Fruit fly (Drosophila melanogaster) whole organism, embryonic: ENCODE results near the gene CG18171.

Experiments used
- Aef1 ChIP-seq: fragments of 200-800 bp; sonication (Bioruptor generic); IDR thresholded peaks from 3 replicates; pipeline ENCODE4 v1.3.6; 2022; ENCODE audit warnings: missing biosample characterization, missing genetic modification characterization
- CG10147 ChIP-seq: fragments of 200-800 bp; sonication (Bioruptor generic); optimal IDR thresholded peaks from 2 replicates; lab custom pipeline; 2019; ENCODE audit warnings: missing biosample characterization, mild to moderate bottlenecking, missing genetic modification characterization, moderate library complexity
- CG10462 ChIP-seq: fragments of 200-800 bp; sonication (Bioruptor generic); optimal IDR thresholded peaks from 2 replicates; lab custom pipeline; 2016; ENCODE audit warnings: missing biosample characterization, missing genetic modification characterization
- CG10979 ChIP-seq: fragments of 200-800 bp; sonication (Bioruptor generic); optimal IDR thresholded peaks from 2 replicates; lab custom pipeline; 2018; ENCODE audit warnings: missing biosample characterization, mild to moderate bottlenecking, missing genetic modification characterization, moderate library complexity
- CG11247 ChIP-seq: fragments of 200-800 bp; sonication (Bioruptor generic); IDR thresholded peaks from 2 replicates; pipeline ENCODE4 v1.3.6; 2022; ENCODE audit warnings: missing biosample characterization, missing genetic modification characterization
- CG11456 ChIP-seq: fragments of 200-800 bp; sonication (Bioruptor generic); IDR thresholded peaks from 3 replicates; pipeline ENCODE4 v1.3.6; 2022; ENCODE audit warnings: missing biosample characterization, missing genetic modification characterization
- CG12071 ChIP-seq: fragments of 200-800 bp; sonication (Bioruptor generic); optimal IDR thresholded peaks from 3 replicates; lab custom pipeline; 2018; ENCODE audit warnings: missing biosample characterization, mild to moderate bottlenecking, missing genetic modification characterization
- CG13287 ChIP-seq: fragments of 200-800 bp; sonication (Bioruptor generic); IDR thresholded peaks from 2 replicates; pipeline ENCODE4 v1.3.6; 2022; ENCODE audit warnings: missing biosample characterization, missing genetic modification characterization; ENCODE audit not compliant: partially characterized antibody
- CG17359 ChIP-seq: fragments of 200-800 bp; sonication (Bioruptor generic); optimal IDR thresholded peaks from 3 replicates; lab custom pipeline; 2018; ENCODE audit warnings: missing biosample characterization, mild to moderate bottlenecking, missing genetic modification characterization, moderate library complexity
- CG17612 ChIP-seq: fragments of 200-800 bp; sonication (Bioruptor generic); IDR thresholded peaks from 2 replicates; pipeline ENCODE4 v1.3.6; 2022; ENCODE audit warnings: missing biosample characterization, missing genetic modification characterization
- CG17829 ChIP-seq: fragments of 200-800 bp; optimal IDR thresholded peaks from 2 replicates; lab custom pipeline; 2019; ENCODE audit warnings: missing biosample characterization, mild to moderate bottlenecking, missing genetic modification characterization, moderate library complexity
- CG2129 ChIP-seq: fragments of 200-800 bp; sonication (Bioruptor generic); IDR thresholded peaks from 2 replicates; pipeline ENCODE4 v1.3.6; 2022; ENCODE audit warnings: missing biosample characterization, missing genetic modification characterization; ENCODE audit not compliant: partially characterized antibody
- CG2202 ChIP-seq: fragments of 200-800 bp; sonication (Bioruptor generic); optimal IDR thresholded peaks from 2 replicates; lab custom pipeline; 2018; ENCODE audit warnings: missing biosample characterization, mild to moderate bottlenecking, missing genetic modification characterization
- CG2712 ChIP-seq: fragments of 200-800 bp; optimal IDR thresholded peaks from 3 replicates; lab custom pipeline; 2019; ENCODE audit warnings: missing biosample characterization, mild to moderate bottlenecking, missing genetic modification characterization, moderate library complexity
- CG6175 ChIP-seq: fragments of 200-800 bp; sonication (Bioruptor generic); IDR thresholded peaks from 3 replicates; pipeline ENCODE4 v1.3.6; 2022; ENCODE audit warnings: missing biosample characterization, missing genetic modification characterization
- CG7556 ChIP-seq: fragments of 200-800 bp; sonication (Bioruptor generic); optimal IDR thresholded peaks from 2 replicates; lab custom pipeline; 2017; ENCODE audit warnings: missing biosample characterization, mild to moderate bottlenecking, missing genetic modification characterization
- CG9817 ChIP-seq: fragments of 200-800 bp; sonication (Bioruptor generic); optimal IDR thresholded peaks from 2 replicates; lab custom pipeline; 2018; ENCODE audit warnings: missing biosample characterization, mild to moderate bottlenecking, missing genetic modification characterization, moderate library complexity
- CHES-1-like ChIP-seq: fragments of 200-800 bp; sonication (Bioruptor generic); optimal IDR thresholded peaks from 2 replicates; lab custom pipeline; 2016; ENCODE audit warnings: missing biosample characterization, missing genetic modification characterization
- Dref ChIP-seq: fragments of 200-800 bp; sonication (Bioruptor generic); IDR thresholded peaks from 2 replicates; pipeline ENCODE4 v1.3.6; 2022; ENCODE audit warnings: missing biosample characterization, missing genetic modification characterization
- Fer3 ChIP-seq: fragments of 200-800 bp; sonication (Bioruptor generic); optimal IDR thresholded peaks from 2 replicates; lab custom pipeline; 2018; ENCODE audit warnings: missing biosample characterization, mild to moderate bottlenecking, missing genetic modification characterization, moderate library complexity
- Gsc ChIP-seq: fragments of 200-800 bp; sonication (Bioruptor generic); IDR thresholded peaks from 2 replicates; pipeline ENCODE4 v1.3.6; 2022; ENCODE audit warnings: missing biosample characterization, missing genetic modification characterization
- H15 ChIP-seq: fragments of 200-800 bp; sonication (Bioruptor generic); IDR thresholded peaks from 3 replicates; pipeline ENCODE4 v1.3.6; 2022; ENCODE audit warnings: missing biosample characterization, missing genetic modification characterization
- MESR4 ChIP-seq: fragments of 200-800 bp; sonication (Bioruptor generic); optimal IDR thresholded peaks from 2 replicates; lab custom pipeline; 2018; ENCODE audit warnings: missing biosample characterization, mild to moderate bottlenecking, missing genetic modification characterization, moderate library complexity
- Mad ChIP-seq: fragments of 200-800 bp; sonication (Bioruptor generic); optimal IDR thresholded peaks from 2 replicates; lab custom pipeline; 2016; ENCODE audit warnings: missing biosample characterization, missing genetic modification characterization
- Scr ChIP-seq: fragments of 200-800 bp; sonication (Bioruptor generic); IDR thresholded peaks from 2 replicates; pipeline ENCODE4 v1.3.6; 2022; ENCODE audit warnings: missing biosample characterization, missing genetic modification characterization; ENCODE audit not compliant: partially characterized antibody
- Sox100B ChIP-seq: fragments of 200-800 bp; sonication (Bioruptor generic); optimal IDR thresholded peaks from 3 replicates; lab custom pipeline; 2018; ENCODE audit warnings: missing biosample characterization, mild to moderate bottlenecking, missing genetic modification characterization
- Spps ChIP-seq: fragments of 200-800 bp; sonication (Bioruptor generic); optimal IDR thresholded peaks from 2 replicates; lab custom pipeline; 2018; ENCODE audit warnings: missing biosample characterization, mild to moderate bottlenecking, missing genetic modification characterization
- Sry-δ ChIP-seq: fragments of 200-800 bp; sonication (Bioruptor generic); optimal IDR thresholded peaks from 2 replicates; lab custom pipeline; 2016; ENCODE audit warnings: missing biosample characterization, missing genetic modification characterization
- Xrp1 ChIP-seq: fragments of 200-800 bp; sonication (Bioruptor generic); IDR thresholded peaks from 2 replicates; pipeline ENCODE4 v1.3.6; 2022; ENCODE audit warnings: missing biosample characterization, missing genetic modification characterization
- ato ChIP-seq: fragments of 200-800 bp; sonication (Bioruptor generic); IDR thresholded peaks from 2 replicates; pipeline ENCODE4 v1.3.6; 2022; ENCODE audit warnings: missing biosample characterization, missing genetic modification characterization; ENCODE audit not compliant: partially characterized antibody
- br ChIP-seq: fragments of >200 bp; optimal IDR thresholded peaks from 2 replicates; lab custom pipeline; 2017
- chm ChIP-seq: fragments of 200-800 bp; sonication (Bioruptor generic); IDR thresholded peaks from 2 replicates; pipeline ENCODE4 v1.3.6; 2022; ENCODE audit warnings: missing biosample characterization, missing genetic modification characterization
- corto ChIP-seq: fragments of 200-800 bp; sonication (Bioruptor generic); optimal IDR thresholded peaks from 2 replicates; lab custom pipeline; 2016; ENCODE audit warnings: missing biosample characterization, mild to moderate bottlenecking, missing genetic modification characterization, moderate library complexity
- croc ChIP-seq: fragments of 200-800 bp; sonication (Bioruptor generic); conservative IDR thresholded peaks from 3 replicates; pipeline ENCODE4 v1.3.6; 2022; ENCODE audit warnings: missing biosample characterization, missing genetic modification characterization
- dan ChIP-seq: fragments of 200-800 bp; sonication (Bioruptor generic); IDR thresholded peaks from 2 replicates; pipeline ENCODE4 v1.3.6; 2022; ENCODE audit warnings: missing biosample characterization, missing genetic modification characterization
- dpn ChIP-seq, 2 experiments: fragments of 200-800 bp; sonication (Bioruptor generic); optimal IDR thresholded peaks; 3 replicates each; lab custom pipeline; 2016; ENCODE audit warnings: missing biosample characterization in 2 of 2, missing genetic modification characterization in 2 of 2
- eve ChIP-seq, 2 experiments: fragments of >200 bp; optimal IDR thresholded peaks; 2 replicates each; lab custom pipeline; 2017; ENCODE audit warnings: missing biosample characterization in 2 of 2, missing genetic modification characterization in 2 of 2
- fd96Cb ChIP-seq: fragments of 200-800 bp; sonication (Bioruptor generic); optimal IDR thresholded peaks from 2 replicates; lab custom pipeline; 2018; ENCODE audit warnings: missing biosample characterization, mild to moderate bottlenecking, missing genetic modification characterization, moderate library complexity
- gem ChIP-seq: fragments of 200-800 bp; sonication (Bioruptor generic); optimal IDR thresholded peaks from 2 replicates; lab custom pipeline; 2019; ENCODE audit warnings: missing biosample characterization, mild to moderate bottlenecking, missing genetic modification characterization, moderate library complexity
- jing ChIP-seq: fragments of 200-800 bp; sonication (Bioruptor generic); optimal IDR thresholded peaks from 2 replicates; lab custom pipeline; 2018; ENCODE audit warnings: missing biosample characterization, mild to moderate bottlenecking, missing genetic modification characterization
- mam ChIP-seq: fragments of 200-800 bp; sonication (Bioruptor generic); optimal IDR thresholded peaks from 3 replicates; lab custom pipeline; 2016; ENCODE audit warnings: missing biosample characterization, missing genetic modification characterization
- nmo ChIP-seq: fragments of 200-800 bp; sonication (Bioruptor generic); optimal IDR thresholded peaks from 2 replicates; lab custom pipeline; 2018; ENCODE audit warnings: missing biosample characterization, mild to moderate bottlenecking, missing genetic modification characterization, moderate library complexity
- pum ChIP-seq: fragments of 200-800 bp; sonication (Bioruptor generic); optimal IDR thresholded peaks from 2 replicates; lab custom pipeline; 2016; ENCODE audit warnings: missing biosample characterization, missing genetic modification characterization
- tna ChIP-seq: fragments of 200-800 bp; sonication (Bioruptor generic); IDR thresholded peaks from 2 replicates; pipeline ENCODE4 v1.3.6; 2022; ENCODE audit warnings: missing biosample characterization, missing genetic modification characterization; ENCODE audit not compliant: partially characterized antibody
- tup ChIP-seq: fragments of 200-800 bp; sonication (Bioruptor generic); optimal IDR thresholded peaks from 2 replicates; lab custom pipeline; 2016; ENCODE audit warnings: missing biosample characterization, mild to moderate bottlenecking, missing genetic modification characterization, moderate library complexity
- wdn ChIP-seq: fragments of 200-800 bp; sonication (Bioruptor generic); IDR thresholded peaks from 2 replicates; pipeline ENCODE4 v1.3.6; 2022; ENCODE audit warnings: missing biosample characterization, missing genetic modification characterization

Gene CG18171

DNA sequence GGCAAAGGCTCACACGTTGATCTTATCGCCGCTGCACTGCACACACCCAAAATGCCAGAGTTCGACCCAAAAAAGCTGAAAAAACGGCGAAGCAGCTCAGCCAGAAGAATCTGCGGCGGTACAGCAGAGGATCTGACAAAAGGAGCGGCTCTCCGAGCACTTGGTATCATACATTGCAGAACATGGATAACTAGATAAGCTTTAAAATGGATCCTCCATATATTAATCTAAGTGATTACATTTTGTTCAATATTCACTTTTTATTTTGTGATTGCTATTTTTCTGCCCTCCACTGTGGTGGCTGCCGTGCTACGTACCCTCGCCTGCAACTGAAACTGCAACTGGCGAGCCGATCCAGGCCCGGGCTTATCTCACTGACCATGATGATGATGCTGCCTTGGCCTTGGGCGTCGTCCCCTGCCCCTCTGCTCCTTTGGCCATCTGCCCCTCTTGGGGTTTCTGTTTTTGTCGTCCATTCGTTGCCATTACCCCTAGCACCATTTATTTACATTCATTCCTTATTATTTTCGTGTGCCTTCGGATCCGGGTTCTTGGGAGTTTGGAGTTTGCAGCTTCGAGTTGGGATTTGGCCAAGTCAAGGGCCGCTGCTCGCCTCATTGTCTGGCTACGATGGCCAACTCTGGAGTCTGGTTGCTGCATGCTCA is 30.7 kb downstream of the CG18171 start (continued):
- 0 out of 2 replicates have a peak, but pooled peaks have one; percentile 16 for TF ChIP-seq CG11247 (GFP tag; lab: Robert Waterston, UW)
- TF ChIP-seq dan (GFP tag; lab: Robert Waterston, UW): no peak
- 0 out of 3 replicates have a peak, but pooled peaks have one; percentile 8 for TF ChIP-seq CG11456
- no peak for TF ChIP-seq MESR4

DNA sequence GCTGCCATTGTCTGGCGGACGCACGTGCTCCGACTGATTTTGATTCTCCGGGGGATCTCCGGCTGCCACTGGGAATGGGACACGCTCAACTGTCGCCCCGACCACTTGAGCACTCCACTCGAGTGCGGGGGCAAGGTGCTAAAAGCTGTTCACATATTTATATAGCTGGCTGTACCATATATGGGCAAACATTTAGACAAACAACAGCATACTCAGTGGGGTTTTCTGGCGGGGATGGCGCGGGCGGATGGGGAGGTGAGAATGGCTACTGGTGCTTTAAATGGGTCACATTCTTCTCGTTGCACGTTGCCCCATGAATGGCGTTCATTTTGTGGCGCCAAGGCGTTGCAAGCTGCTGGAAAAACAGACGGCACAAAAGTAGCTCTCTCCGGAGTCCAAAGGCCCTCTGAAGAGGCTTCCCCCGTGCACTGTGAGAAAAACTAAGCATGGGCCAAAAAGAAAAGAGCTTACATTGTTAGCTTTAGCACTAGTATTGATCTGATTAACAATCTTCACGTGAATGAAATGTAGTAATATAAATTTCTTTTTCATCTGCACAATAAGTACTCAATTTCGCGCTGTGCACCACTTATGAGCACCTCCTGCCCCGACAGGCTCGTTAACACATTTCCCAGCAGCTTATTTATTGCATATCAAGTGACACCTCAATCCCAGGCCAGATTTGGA is 32.1 kb downstream of the CG18171 start:
- no peak for TF ChIP-seq br (lab: Kevin White, UChicago)
- TF ChIP-seq eve (GFP tag; optimal IDR thresholded peaks at IDR 0.05; lab: Kevin White, UChicago): no peak
- TF ChIP-seq CG17359 (tag; lab: Kevin White, UChicago): peak; percentile 52
- TF ChIP-seq ato (GFP tag; lab: Robert Waterston, UW): no peak
- TF ChIP-seq Aef1: no peak
- no peak for TF ChIP-seq mam (GFP tag; lab: Kevin White, UChicago)
- 0 out of 2 replicates have a peak, but pooled peaks have one; percentile 8 for TF ChIP-seq Dref
- TF ChIP-seq Mad (GFP tag; lab: Kevin White, UChicago): no peak
- TF ChIP-seq CG7556 (GFP tag; lab: Kevin White, UChicago): peak; percentile 8
- peak; percentile 36 for TF ChIP-seq CG2202 (tag; lab: Kevin White, UChicago)
- TF ChIP-seq dpn (GFP tag; optimal IDR thresholded peaks at IDR 0.05; lab: Kevin White, UChicago): peak in 1 of 2 experiments; percentile 4
- TF ChIP-seq CG10147 (GFP tag; lab: Kevin White, UChicago): no peak
- peak; percentile 19 for TF ChIP-seq Spps (tag; lab: Kevin White, UChicago)
- no peak for TF ChIP-seq tna
- TF ChIP-seq CG17612 (GFP tag; lab: Robert Waterston, UW): peak; percentile 15; the same call in 1 of the 2 replicates
- peak; percentile 67 for TF ChIP-seq CG10979 (tag; lab: Kevin White, UChicago)
- TF ChIP-seq CG12071: peak; percentile 70
- no peak for TF ChIP-seq Fer3
- TF ChIP-seq nmo (GFP tag; lab: Kevin White, UChicago): peak; percentile 40
- no peak for TF ChIP-seq CG10462 (GFP tag; lab: Kevin White, UChicago)
- TF ChIP-seq croc (GFP tag; lab: Robert Waterston, UW): peak; percentile 44; the same call in 2 of the 3 replicates
- no peak for TF ChIP-seq wdn (GFP tag; lab: Robert Waterston, UW)
- peak; percentile 15; the same call in 1 of the 2 replicates for TF ChIP-seq Gsc (GFP tag; lab: Robert Waterston, UW)
- peak; percentile 3 for TF ChIP-seq CHES-1-like (GFP tag; lab: Kevin White, UChicago)
- peak; percentile 30 for TF ChIP-seq tup (GFP tag; lab: Kevin White, UChicago)
- peak; percentile 63; the same call in 1 of the 2 replicates for TF ChIP-seq Xrp1 (GFP tag; lab: Robert Waterston, UW)
- TF ChIP-seq CG9817: no peak
- no peak for TF ChIP-seq CG13287 (GFP tag; lab: Robert Waterston, UW)
- TF ChIP-seq fd96Cb (tag; lab: Kevin White, UChicago): peak; percentile 49
- TF ChIP-seq CG2712 (tag; lab: Kevin White, UChicago): peak; percentile 58
- no peak for TF ChIP-seq Sry-δ (GFP tag; lab: Kevin White, UChicago)
- no peak for TF ChIP-seq CG2129 (GFP tag; lab: Robert Waterston, UW)
- peak; percentile 10; the same call in 1 of the 2 replicates for TF ChIP-seq chm
- TF ChIP-seq Sox100B (GFP tag; lab: Kevin White, UChicago): peak; percentile 36
- peak; percentile 30 for TF ChIP-seq pum (GFP tag; lab: Kevin White, UChicago)
- no peak for TF ChIP-seq corto (GFP tag; lab: Kevin White, UChicago)
- peak; percentile 40; the same call in 1 of the 3 replicates for TF ChIP-seq H15 (GFP tag; lab: Robert Waterston, UW)
- TF ChIP-seq CG17829 (tag; lab: Kevin White, UChicago): peak; percentile 20
- TF ChIP-seq jing (GFP tag; lab: Kevin White, UChicago): no peak
- TF ChIP-seq Scr (GFP tag; lab: Robert Waterston, UW): no peak
- peak; percentile 50 for TF ChIP-seq gem (tag; lab: Kevin White, UChicago)
- TF ChIP-seq CG6175 (GFP tag; lab: Robert Waterston, UW): 0 out of 3 replicates have a peak, but pooled peaks have one; percentile 9
